Fruit fly (Drosophila melanogaster): ENCODE results near the gene Ag5r2.

The Ag5r2 gene

dm6 chrX:14743819-14744218, 40.0 kb downstream of the Ag5r2 start (continued):
- peak; percentile 11 for TF ChIP-seq Deaf1 (tag; optimal IDR thresholded peaks at IDR 0.05)
- TF ChIP-seq CG17359 (tag; optimal IDR thresholded peaks at IDR 0.05) = peak; percentile 54
- no peak for TF ChIP-seq Dll (GFP tag; IDR thresholded peaks at IDR 0.05; ENCODE audit: partially characterized antibody)
- no peak for TF ChIP-seq CG13894 (tag; optimal IDR thresholded peaks at IDR 0.05)
- no peak for TF ChIP-seq en (GFP tag; optimal IDR thresholded peaks at IDR 0.05)
- peak; percentile 3 for TF ChIP-seq CG12104 (GFP tag; optimal IDR thresholded peaks at IDR 0.05)
- no peak for TF ChIP-seq ssp (GFP tag; IDR thresholded peaks at IDR 0.05)
- no peak for TF ChIP-seq CG17912 (GFP tag; optimal IDR thresholded peaks at IDR 0.05)
- no peak for TF ChIP-seq Lpt (GFP tag; optimal IDR thresholded peaks at IDR 0.05)
- peak; percentile 51 for TF ChIP-seq odd (GFP tag; optimal IDR thresholded peaks at IDR 0.05)
- TF ChIP-seq row (GFP tag; IDR thresholded peaks at IDR 0.05) = peak; percentile 80
- no peak for TF ChIP-seq CG1602 (GFP tag; optimal IDR thresholded peaks at IDR 0.05)
- TF ChIP-seq cas (GFP tag; IDR thresholded peaks at IDR 0.05) = no peak
- no peak for TF ChIP-seq chm (GFP tag; IDR thresholded peaks at IDR 0.05)
- no peak; the same call in 2 of the 3 replicates for TF ChIP-seq B-H1 (GFP tag; IDR thresholded peaks at IDR 0.05)
- no peak for TF ChIP-seq chif (GFP tag; optimal IDR thresholded peaks at IDR 0.05)
- no peak for TF ChIP-seq sc (optimal IDR thresholded peaks at IDR 0.05)
- TF ChIP-seq sc (GFP tag; optimal IDR thresholded peaks at IDR 0.05) = peak; percentile 33
- TF ChIP-seq Hmr (GFP tag; optimal IDR thresholded peaks at IDR 0.05) = peak; percentile 27
- TF ChIP-seq CG14014 (GFP tag; IDR thresholded peaks at IDR 0.05) = no peak
- TF ChIP-seq CG12155 (GFP tag; optimal IDR thresholded peaks at IDR 0.05) = peak; percentile 2
- TF ChIP-seq Meics (GFP tag; optimal IDR thresholded peaks at IDR 0.05) = peak; percentile 43
- peak; percentile 26 for TF ChIP-seq Hr3 (GFP tag; optimal IDR thresholded peaks at IDR 0.05)
- no peak for TF ChIP-seq shn (GFP tag; optimal IDR thresholded peaks at IDR 0.05)
- no peak for TF ChIP-seq CG5180 (GFP tag; optimal IDR thresholded peaks at IDR 0.05)
- TF ChIP-seq stc (GFP tag; IDR thresholded peaks at IDR 0.05) = peak; percentile 39; the same call in 1 of the 2 replicates
- peak; percentile 81 for TF ChIP-seq Xrp1 (GFP tag; IDR thresholded peaks at IDR 0.05)
- peak; percentile 74 for TF ChIP-seq CG31441 (GFP tag; IDR thresholded peaks at IDR 0.05)
- no peak for TF ChIP-seq CG7786 (GFP tag; optimal IDR thresholded peaks at IDR 0.05)
- peak; percentile 32 for TF ChIP-seq CG2202 (tag; optimal IDR thresholded peaks at IDR 0.05)
- TF ChIP-seq CG34224 (GFP tag; IDR thresholded peaks at IDR 0.05; ENCODE audit: partially characterized antibody) = no peak
- TF ChIP-seq insv (GFP tag; optimal IDR thresholded peaks at IDR 0.05) = no peak
- no peak for TF ChIP-seq tup (GFP tag; optimal IDR thresholded peaks at IDR 0.05)
- TF ChIP-seq ATbp (GFP tag; optimal IDR thresholded peaks at IDR 0.05) = peak; percentile 48
- no peak for TF ChIP-seq CG10565 (GFP tag; optimal IDR thresholded peaks at IDR 0.05)
- TF ChIP-seq slbo (GFP tag; IDR thresholded peaks at IDR 0.05) = peak; percentile 50
- no peak for TF ChIP-seq schlank (tag; optimal IDR thresholded peaks at IDR 0.05)
- no peak for TF ChIP-seq Camta (GFP tag; optimal IDR thresholded peaks at IDR 0.05)
- peak; percentile 55 for TF ChIP-seq PHDP (tag; optimal IDR thresholded peaks at IDR 0.05)
- no peak for TF ChIP-seq CG2199 (GFP tag; IDR thresholded peaks at IDR 0.05)
- TF ChIP-seq CG7556 (GFP tag; optimal IDR thresholded peaks at IDR 0.05) = peak; percentile 64
- no peak for TF ChIP-seq bbx (GFP tag; IDR thresholded peaks at IDR 0.05; ENCODE audit: partially characterized antibody)
- TF ChIP-seq CG17361 (GFP tag; IDR thresholded peaks at IDR 0.05) = peak; percentile 68
- TF ChIP-seq cato (GFP tag; optimal IDR thresholded peaks at IDR 0.05; ENCODE audit: borderline replicate concordance) = no peak
- no peak for TF ChIP-seq br (optimal IDR thresholded peaks at IDR 0.05)
- TF ChIP-seq CkIIα-i1 (GFP tag; IDR thresholded peaks at IDR 0.05) = no peak
- no peak for TF ChIP-seq lov (optimal IDR thresholded peaks at IDR 0.05)
- no peak for TF ChIP-seq lov (GFP tag; IDR thresholded peaks at IDR 0.05)
- TF ChIP-seq HLH54F (GFP tag; optimal IDR thresholded peaks at IDR 0.05) = no peak
- no peak for TF ChIP-seq cad (GFP tag; optimal IDR thresholded peaks at IDR 0.05)
- no peak for TF ChIP-seq fru (optimal IDR thresholded peaks at IDR 0.05)
- TF ChIP-seq prd (optimal IDR thresholded peaks at IDR 0.05) = no peak
- peak; percentile 77 for TF ChIP-seq prd (GFP tag; IDR thresholded peaks at IDR 0.05)
- TF ChIP-seq Six4 (GFP tag; optimal IDR thresholded peaks at IDR 0.05) = no peak
